Worm (Caenorhabditis elegans) whole organism, L1 larva: ENCODE measurements around the gene nhr-20.

Experiments used
- aly-2 ChIP-seq: fragments of 150-350 bp; optimal IDR thresholded peaks from 2 replicates; lab custom pipeline; 2014; ENCODE audit warnings: missing biosample characterization, missing genetic modification characterization
- ama-1 ChIP-seq: fragments of 150-350 bp; optimal IDR thresholded peaks from 2 replicates; lab custom pipeline; 2014
- egl-13 ChIP-seq: sonication (generic microtip); optimal IDR thresholded peaks from 2 replicates; lab custom pipeline; 2016; ENCODE audit warnings: missing genotype, missing genetic modification reagents, missing genetic modification characterization, missing compliant biosample characterization
- fkh-10 ChIP-seq: sonication (generic microtip); optimal IDR thresholded peaks from 2 replicates; lab custom pipeline; 2017; ENCODE audit warnings: missing biosample characterization, missing genetic modification reagents, missing genetic modification characterization
- fos-1 ChIP-seq: fragments of 150-350 bp; optimal IDR thresholded peaks from 2 replicates; lab custom pipeline; 2014; ENCODE audit warnings: missing biosample characterization, missing genetic modification characterization
- lin-15B ChIP-seq: fragments of 150-350 bp; sonication (generic microtip); optimal IDR thresholded peaks from 3 replicates; lab custom pipeline; 2014; ENCODE audit warnings: missing biosample characterization, missing genetic modification characterization
- lin-39 ChIP-seq: fragments of 150-350 bp; optimal IDR thresholded peaks from 2 replicates; lab custom pipeline; 2014; ENCODE audit warnings: missing biosample characterization, missing genetic modification reagents, missing genetic modification characterization
- mdl-1 ChIP-seq, 2 experiments: fragments of 150-350 bp; optimal IDR thresholded peaks; 2 replicates each; lab custom pipeline; 2014 to 2017; ENCODE audit warnings: missing biosample characterization in 2 of 2, missing genetic modification characterization in 2 of 2, inconsistent platforms in 1 of 2
- unc-62 ChIP-seq: fragments of 150-350 bp; optimal IDR thresholded peaks from 2 replicates; lab custom pipeline; 2014; ENCODE audit warnings: missing biosample characterization, missing genetic modification reagents, missing genetic modification characterization
- ztf-11 ChIP-seq, 2 experiments: sonication (generic microtip); optimal IDR thresholded peaks; 2 replicates each; lab custom pipeline; 2016 to 2017; ENCODE audit warnings: missing genetic modification characterization in 2 of 2, missing biosample characterization in 1 of 2, missing compliant biosample characterization in 1 of 2

- no peak for TF ChIP-seq mdl-1 (tag; optimal IDR thresholded peaks at IDR 0.05; lab: Kevin White, UChicago)
- TF ChIP-seq fos-1 (tag; lab: Kevin White, UChicago) = no peak
- no peak for TF ChIP-seq ztf-11 (tag; optimal IDR thresholded peaks at IDR 0.05; lab: Kevin White, UChicago)
- TF ChIP-seq egl-13 (tag; lab: Kevin White, UChicago) = no peak
- no peak for TF ChIP-seq lin-39
- TF ChIP-seq ama-1 (lab: Kevin White, UChicago) = no peak
- no peak for TF ChIP-seq lin-15B (tag; lab: Kevin White, UChicago)
- TF ChIP-seq unc-62 = no peak
- TF ChIP-seq fkh-10 (GFP tag; lab: Kevin White, UChicago) = no peak
- no peak for TF ChIP-seq aly-2
Observed at ce11 chrIII:4243461-4243860, 10.4 kb upstream of the nhr-20 start, which contains the start of gene mrpl-21.
